Fruit fly (Drosophila melanogaster) whole organism, wandering third instar larva: ENCODE results near the gene CG10338.

ENCODE experiments used
- Abd-B ChIP-seq: fragments of >200 bp; optimal IDR thresholded peaks from 2 replicates; lab custom pipeline; 2017; ENCODE audit warnings: missing biosample characterization, missing genetic modification characterization
- CG32264 ChIP-seq: fragments of 200-800 bp; sonication (Bioruptor generic); optimal IDR thresholded peaks from 2 replicates; lab custom pipeline; 2016; ENCODE audit warnings: missing biosample characterization, missing genetic modification characterization
- CG9705 ChIP-seq: fragments of 200-800 bp; sonication (Bioruptor generic); optimal IDR thresholded peaks from 2 replicates; lab custom pipeline; 2018; ENCODE audit warnings: missing biosample characterization, mild to moderate bottlenecking, missing genetic modification characterization
- CrebA ChIP-seq: fragments of 200-800 bp; sonication (Bioruptor generic); optimal IDR thresholded peaks from 2 replicates; lab custom pipeline; 2016; ENCODE audit warnings: missing biosample characterization, mild to moderate bottlenecking, missing genetic modification characterization, borderline replicate concordance
- Dfd ChIP-seq: fragments of >200 bp; optimal IDR thresholded peaks from 2 replicates; lab custom pipeline; 2017; ENCODE audit warnings: missing biosample characterization, missing genetic modification characterization
- Dif ChIP-seq: fragments of 200-275, 200-300 bp; sonication (Bioruptor generic); optimal IDR thresholded peaks from 2 replicates; lab custom pipeline; 2018; ENCODE audit warnings: missing biosample characterization, missing genetic modification characterization; ENCODE audit not compliant: partially characterized antibody
- GATAd ChIP-seq: sonication (Bioruptor generic); optimal IDR thresholded peaks from 2 replicates; lab custom pipeline; 2016; ENCODE audit warnings: missing biosample characterization, missing genetic modification characterization
- HLH106 ChIP-seq: fragments of 200-800 bp; optimal IDR thresholded peaks from 3 replicates; lab custom pipeline; 2019; ENCODE audit warnings: missing biosample characterization, mild to moderate bottlenecking, missing genetic modification characterization, moderate library complexity
- Hnf4 ChIP-seq: fragments of 200-800 bp; sonication (Bioruptor generic); optimal IDR thresholded peaks from 2 replicates; lab custom pipeline; 2016; ENCODE audit warnings: missing biosample characterization, mild to moderate bottlenecking, missing genetic modification characterization
- Hr78 ChIP-seq: fragments of >200 bp; optimal IDR thresholded peaks from 2 replicates; lab custom pipeline; 2017; ENCODE audit warnings: missing biosample characterization, missing genetic modification characterization
- Hr83 ChIP-seq: fragments of 200-300 bp; sonication (Bioruptor generic); optimal IDR thresholded peaks from 2 replicates; lab custom pipeline; 2016; ENCODE audit warnings: missing biosample characterization, mild to moderate bottlenecking, missing genetic modification characterization, moderate library complexity; ENCODE audit not compliant: poor library complexity, severe bottlenecking
- Jra ChIP-seq: sonication (Bioruptor generic); optimal IDR thresholded peaks from 2 replicates; lab custom pipeline; 2016; ENCODE audit warnings: missing biosample characterization, missing genetic modification characterization
- Mio ChIP-seq: sonication (Bioruptor generic); optimal IDR thresholded peaks from 2 replicates; lab custom pipeline; 2016; ENCODE audit warnings: missing biosample characterization, missing genetic modification characterization
- Myc ChIP-seq: fragments of >200 bp; optimal IDR thresholded peaks from 2 replicates; lab custom pipeline; 2017
- N ChIP-seq: fragments of >200 bp; optimal IDR thresholded peaks from 2 replicates; lab custom pipeline; 2018; ENCODE audit warnings: missing biosample characterization, missing external identifiers, missing genetic modification characterization
- OdsH ChIP-seq: fragments of 200-800 bp; sonication (Bioruptor generic); optimal IDR thresholded peaks from 2 replicates; lab custom pipeline; 2016; ENCODE audit warnings: missing biosample characterization, mild to moderate bottlenecking, missing genetic modification characterization
- Rel ChIP-seq, 2 experiments: fragments of 200-800 bp; sonication (Bioruptor generic) in 1 of 2; optimal IDR thresholded peaks; 2 replicates in 1 of 2; 3 replicates in 1 of 2; lab custom pipeline; 2016 to 2019; ENCODE audit warnings: mild to moderate bottlenecking in 2 of 2, missing biosample characterization in 2 of 2, missing genetic modification characterization in 2 of 2, moderate library complexity in 1 of 2
- Sp1 ChIP-seq: fragments of 200-800 bp; sonication (Bioruptor generic); optimal IDR thresholded peaks from 3 replicates; lab custom pipeline; 2019; ENCODE audit warnings: missing biosample characterization, mild to moderate bottlenecking, missing genetic modification characterization, moderate library complexity
- Vsx2 ChIP-seq: fragments of 200-300, 225-300 bp; sonication (Bioruptor generic); optimal IDR thresholded peaks from 2 replicates; lab custom pipeline; 2018; ENCODE audit warnings: missing biosample characterization, missing genetic modification characterization; ENCODE audit not compliant: partially characterized antibody
- br ChIP-seq: fragments of 200-800 bp; sonication (Bioruptor generic); optimal IDR thresholded peaks from 2 replicates; lab custom pipeline; 2016; ENCODE audit warnings: missing biosample characterization, missing genetic modification characterization
- brk ChIP-seq: fragments of 200-800 bp; sonication (Bioruptor generic); optimal IDR thresholded peaks from 2 replicates; lab custom pipeline; 2016; ENCODE audit warnings: missing biosample characterization, mild to moderate bottlenecking, missing genetic modification characterization
- dl ChIP-seq, 2 experiments: fragments of 175-275, 200-275 bp in 1 of 2; fragments of 200-275 bp in 1 of 2; sonication (Bioruptor generic); optimal IDR thresholded peaks; lab custom pipeline; 2018; ENCODE audit warnings: mild to moderate bottlenecking in 2 of 2, missing biosample characterization in 2 of 2, missing genetic modification characterization in 2 of 2, moderate library complexity in 2 of 2; ENCODE audit not compliant: partially characterized antibody in 2 of 2, insufficient read depth in 1 of 2
- dmrt93B ChIP-seq: fragments of 200-800 bp; sonication (Bioruptor generic); optimal IDR thresholded peaks from 2 replicates; lab custom pipeline; 2018; ENCODE audit warnings: missing biosample characterization, mild to moderate bottlenecking, missing genetic modification characterization
- ey ChIP-seq: fragments of 200-800 bp; sonication (Bioruptor generic); optimal IDR thresholded peaks from 2 replicates; lab custom pipeline; 2016; ENCODE audit warnings: missing biosample characterization, missing genetic modification characterization
- foxo ChIP-seq, 2 experiments: fragments of 200-800 bp; sonication (Bioruptor generic); optimal IDR thresholded peaks; 2 replicates in 1 of 2; 3 replicates in 1 of 2; lab custom pipeline; 2016 to 2017; ENCODE audit warnings: missing biosample characterization in 2 of 2, missing genetic modification characterization in 2 of 2
- fru ChIP-seq: fragments of 200-800 bp; sonication (Bioruptor generic); optimal IDR thresholded peaks from 3 replicates; lab custom pipeline; 2016; ENCODE audit warnings: missing biosample characterization, mild to moderate bottlenecking, missing genetic modification characterization
- h ChIP-seq: fragments of 200-800 bp; sonication (Bioruptor generic); optimal IDR thresholded peaks from 3 replicates; lab custom pipeline; 2016; ENCODE audit warnings: missing biosample characterization, mild to moderate bottlenecking, missing genetic modification characterization
- jim ChIP-seq: fragments of 175-275, 200-325 bp; sonication (Bioruptor generic); optimal IDR thresholded peaks from 2 replicates; lab custom pipeline; 2016; ENCODE audit warnings: missing biosample characterization, mild to moderate bottlenecking, missing genetic modification characterization
- lola ChIP-seq: fragments of >200 bp; optimal IDR thresholded peaks from 2 replicates; lab custom pipeline; 2017; ENCODE audit warnings: missing biosample characterization, missing genetic modification characterization
- pan ChIP-seq: fragments of >200 bp; optimal IDR thresholded peaks from 2 replicates; lab custom pipeline; 2017
- psq ChIP-seq: fragments of 200-800 bp; sonication (Bioruptor generic); optimal IDR thresholded peaks from 3 replicates; lab custom pipeline; 2017; ENCODE audit warnings: missing biosample characterization, mild to moderate bottlenecking, missing genetic modification characterization, moderate library complexity
- rgr ChIP-seq: fragments of 200-800 bp; sonication (Bioruptor generic); optimal IDR thresholded peaks from 3 replicates; lab custom pipeline; 2016; ENCODE audit warnings: missing biosample characterization, mild to moderate bottlenecking, missing genetic modification characterization
- sage ChIP-seq: fragments of 200-800 bp; sonication (Bioruptor generic); optimal IDR thresholded peaks from 2 replicates; lab custom pipeline; 2016; ENCODE audit warnings: missing biosample characterization, mild to moderate bottlenecking, missing genetic modification characterization
- sv ChIP-seq: fragments of 200-800 bp; sonication (Bioruptor generic); optimal IDR thresholded peaks from 3 replicates; lab custom pipeline; 2016; ENCODE audit warnings: missing biosample characterization, missing genetic modification characterization
- tai ChIP-seq: sonication (Bioruptor generic); optimal IDR thresholded peaks from 2 replicates; lab custom pipeline; 2016; ENCODE audit warnings: missing biosample characterization, missing genetic modification characterization
- usp ChIP-seq: fragments of >200 bp; optimal IDR thresholded peaks from 2 replicates; lab custom pipeline; 2017; ENCODE audit warnings: missing biosample characterization, missing genetic modification characterization
- woc ChIP-seq: sonication (Bioruptor generic); optimal IDR thresholded peaks from 2 replicates; lab custom pipeline; 2016; ENCODE audit warnings: missing biosample characterization, mild to moderate bottlenecking, missing genetic modification characterization

CG10338 gene

dm6 chr2L:18664707-18665550 lies 30.5 kb upstream of the CG10338 start:
- TF ChIP-seq psq (GFP tag; lab: Kevin White, UChicago) (peak; percentile 86), Jra (GFP tag; lab: Kevin White, UChicago) (peak; percentile 70), Mio (GFP tag; lab: Kevin White, UChicago) (no peak), Vsx2 (GFP tag; lab: Kevin White, UChicago) (peak; percentile 86), Hnf4 (peak; percentile 78), rgr (GFP tag; lab: Kevin White, UChicago) (peak; percentile 68), lola (GFP tag; lab: Kevin White, UChicago) (no peak), woc (GFP tag; lab: Kevin White, UChicago) (peak; percentile 95), sv (no peak), Abd-B (GFP tag; lab: Kevin White, UChicago) (no peak), dmrt93B (GFP tag; lab: Kevin White, UChicago) (peak; percentile 70), tai (GFP tag; lab: Kevin White, UChicago) (no peak), dl (GFP tag; optimal IDR thresholded peaks at IDR 0.05; lab: Kevin White, UChicago; ENCODE audit: insufficient read depth in 1 of 2, partially characterized antibody in 2 of 2) (peak in 1 of 2 experiments; percentile 40), Hr78 (GFP tag; lab: Kevin White, UChicago) (no peak), jim (no peak), sage (GFP tag; lab: Kevin White, UChicago) (peak; percentile 50), br (GFP tag; lab: Kevin White, UChicago) (peak; percentile 73), Dif (peak; percentile 68), Myc (lab: Kevin White, UChicago) (no peak), h (GFP tag; lab: Kevin White, UChicago) (peak; percentile 86), OdsH (GFP tag; lab: Kevin White, UChicago) (peak; percentile 88), CG32264 (GFP tag; lab: Kevin White, UChicago) (peak; percentile 44), fru (GFP tag; lab: Kevin White, UChicago) (peak; percentile 91), Dfd (GFP tag; lab: Kevin White, UChicago) (no peak), CrebA (GFP tag; lab: Kevin White, UChicago) (no peak), HLH106 (peak; percentile 91), brk (no peak), ey (GFP tag; lab: Kevin White, UChicago) (peak; percentile 81), Rel (GFP tag; optimal IDR thresholded peaks at IDR 0.05; lab: Kevin White, UChicago) (no peak), Rel (tag; optimal IDR thresholded peaks at IDR 0.05; lab: Kevin White, UChicago) (peak; percentile 45), CG9705 (GFP tag; lab: Kevin White, UChicago) (peak; percentile 72), GATAd (no peak), Hr83 (GFP tag; lab: Kevin White, UChicago) (peak; percentile 57), Sp1 (GFP tag; lab: Kevin White, UChicago) (peak; percentile 87), pan (lab: Kevin White, UChicago) (no peak), foxo (GFP tag; optimal IDR thresholded peaks at IDR 0.05; lab: Kevin White, UChicago) (peak in 1 of 2 experiments; percentile 85)

- peak; percentile 3 for TF ChIP-seq psq (GFP tag; lab: Kevin White, UChicago)
- no peak for TF ChIP-seq GATAd
- no peak for TF ChIP-seq N
- TF ChIP-seq Hnf4: no peak
- peak; percentile 34 for TF ChIP-seq HLH106
- no peak for TF ChIP-seq Rel (GFP tag; optimal IDR thresholded peaks at IDR 0.05; lab: Kevin White, UChicago)
- TF ChIP-seq Rel (tag; optimal IDR thresholded peaks at IDR 0.05; lab: Kevin White, UChicago): no peak
- TF ChIP-seq OdsH (GFP tag; lab: Kevin White, UChicago): peak; percentile 31
- TF ChIP-seq dl (GFP tag; optimal IDR thresholded peaks at IDR 0.05; lab: Kevin White, UChicago; ENCODE audit: insufficient read depth in 1 of 2, partially characterized antibody in 2 of 2): no peak
- TF ChIP-seq Hr83 (GFP tag; lab: Kevin White, UChicago): peak; percentile 38
- TF ChIP-seq dmrt93B (GFP tag; lab: Kevin White, UChicago): peak; percentile 10
- peak; percentile 97 for TF ChIP-seq Myc (lab: Kevin White, UChicago)
- peak in 1 of 2 experiments; percentile 47 for TF ChIP-seq foxo (GFP tag; optimal IDR thresholded peaks at IDR 0.05; lab: Kevin White, UChicago)
- peak; percentile 17 for TF ChIP-seq sv
- no peak for TF ChIP-seq usp (GFP tag; lab: Kevin White, UChicago)
- TF ChIP-seq CG9705 (GFP tag; lab: Kevin White, UChicago): peak; percentile 18
- TF ChIP-seq, all 38 proteins: peak for 9
Measured at dm6 chr2L:18665952-18666606, 29.4 kb upstream of the CG10338 start.
